Worm (Caenorhabditis elegans) whole organism, L2 larva: ENCODE data around the gene F21C10.10.

Experiments used
- C34F6.9 ChIP-seq: fragments of 150-350 bp; optimal IDR thresholded peaks from 2 replicates; lab custom pipeline; 2014; ENCODE audit warnings: missing biosample characterization, missing genetic modification characterization
- ZK546.5 ChIP-seq: sonication (generic microtip); optimal IDR thresholded peaks from 2 replicates; lab custom pipeline; 2017; ENCODE audit warnings: missing biosample characterization, missing genetic modification characterization
- alr-1 ChIP-seq: fragments of 150-350 bp; optimal IDR thresholded peaks from 2 replicates; lab custom pipeline; 2014; ENCODE audit warnings: missing biosample characterization, missing genetic modification characterization
- ama-1 ChIP-seq: fragments of 150-350 bp; optimal IDR thresholded peaks from 2 replicates; lab custom pipeline; 2018; ENCODE audit warnings: inconsistent platforms
- blmp-1 ChIP-seq: sonication (generic microtip); optimal IDR thresholded peaks from 2 replicates; lab custom pipeline; 2017; ENCODE audit warnings: missing genetic modification characterization, mild to moderate bottlenecking, missing compliant biosample characterization, antibody characterized with exemption, moderate library complexity; ENCODE audit not compliant: insufficient read depth
- ceh-16 ChIP-seq: fragments of 150-350 bp; optimal IDR thresholded peaks from 2 replicates; lab custom pipeline; 2014; ENCODE audit warnings: missing biosample characterization, missing genetic modification characterization
- crh-2 ChIP-seq: sonication (generic microtip); optimal IDR thresholded peaks from 2 replicates; lab custom pipeline; 2017; ENCODE audit warnings: missing biosample characterization, missing genetic modification characterization
- dmd-4 ChIP-seq: sonication (generic microtip); optimal IDR thresholded peaks from 2 replicates; lab custom pipeline; 2017; ENCODE audit warnings: missing biosample characterization, missing genetic modification characterization
- egl-27 ChIP-seq: sonication (generic microtip); optimal IDR thresholded peaks from 3 replicates; lab custom pipeline; 2017; ENCODE audit warnings: missing biosample characterization, missing genetic modification reagents, missing genetic modification characterization
- elt-1 ChIP-seq: fragments of 150-350 bp; optimal IDR thresholded peaks from 2 replicates; lab custom pipeline; 2014; ENCODE audit warnings: missing biosample characterization, missing genetic modification characterization
- fos-1 ChIP-seq: fragments of 150-350 bp; optimal IDR thresholded peaks from 2 replicates; lab custom pipeline; 2014; ENCODE audit warnings: missing biosample characterization, missing genetic modification characterization
- gmeb-1 ChIP-seq: fragments of 150-350 bp; optimal IDR thresholded peaks from 2 replicates; lab custom pipeline; 2014; ENCODE audit warnings: missing biosample characterization, missing genetic modification characterization
- lin-11 ChIP-seq: fragments of 150-350 bp; sonication (generic microtip); optimal IDR thresholded peaks from 2 replicates; lab custom pipeline; 2014; ENCODE audit warnings: missing biosample characterization, missing genetic modification characterization, inconsistent platforms, mixed read lengths
- lin-13 ChIP-seq: fragments of 150-350 bp; optimal IDR thresholded peaks from 2 replicates; lab custom pipeline; 2014; ENCODE audit warnings: missing biosample characterization, missing genetic modification reagents, missing genetic modification characterization
- lin-39 ChIP-seq: fragments of 150-350 bp; optimal IDR thresholded peaks from 2 replicates; lab custom pipeline; 2014; ENCODE audit warnings: missing biosample characterization, missing genetic modification reagents, missing genetic modification characterization
- lsy-2 ChIP-seq, 2 experiments: fragments of 150-350 bp in 1 of 2; sonication (generic microtip) in 1 of 2; optimal IDR thresholded peaks; 2 replicates each; lab custom pipeline; 2014 to 2017; ENCODE audit warnings: missing biosample characterization in 2 of 2, missing genetic modification characterization in 2 of 2
- mbf-1 ChIP-seq: sonication (generic microtip); optimal IDR thresholded peaks from 2 replicates; lab custom pipeline; 2017; ENCODE audit warnings: missing biosample characterization, missing genetic modification characterization
- mdl-1 ChIP-seq, 2 experiments: fragments of 150-350 bp in 1 of 2; sonication (generic microtip) in 1 of 2; optimal IDR thresholded peaks; 2 replicates each; lab custom pipeline; 2017; ENCODE audit warnings: missing biosample characterization in 2 of 2, missing genetic modification characterization in 2 of 2
- nhr-11 ChIP-seq: fragments of 150-350 bp; optimal IDR thresholded peaks from 2 replicates; lab custom pipeline; 2014; ENCODE audit warnings: missing biosample characterization, missing genetic modification characterization
- nhr-12 ChIP-seq: fragments of 150-350 bp; optimal IDR thresholded peaks from 2 replicates; lab custom pipeline; 2014; ENCODE audit warnings: missing biosample characterization, missing genetic modification characterization
- nhr-129 ChIP-seq: fragments of 150-350 bp; optimal IDR thresholded peaks from 2 replicates; lab custom pipeline; 2014; ENCODE audit warnings: missing biosample characterization, missing genetic modification characterization
- nhr-21 ChIP-seq: fragments of 150-350 bp; optimal IDR thresholded peaks from 2 replicates; lab custom pipeline; 2014; ENCODE audit warnings: missing biosample characterization, missing genetic modification characterization
- nhr-23 ChIP-seq: fragments of 150-350 bp; optimal IDR thresholded peaks from 2 replicates; lab custom pipeline; 2014; ENCODE audit warnings: missing biosample characterization, missing genetic modification reagents, missing genetic modification characterization
- nhr-237 ChIP-seq: fragments of 150-350 bp; optimal IDR thresholded peaks from 2 replicates; lab custom pipeline; 2014; ENCODE audit warnings: missing biosample characterization, missing genetic modification characterization
- nhr-25 ChIP-seq: fragments of 150-350 bp; sonication (generic microtip); optimal IDR thresholded peaks from 3 replicates; lab custom pipeline; 2014; ENCODE audit warnings: missing biosample characterization, missing genetic modification characterization
- nhr-6 ChIP-seq: fragments of 150-350 bp; optimal IDR thresholded peaks from 2 replicates; lab custom pipeline; 2014; ENCODE audit warnings: missing biosample characterization, missing genetic modification characterization
- peb-1 ChIP-seq: fragments of 150-350 bp; optimal IDR thresholded peaks from 2 replicates; lab custom pipeline; 2014; ENCODE audit warnings: missing biosample characterization, missing genetic modification characterization
- sem-4 ChIP-seq: fragments of 150-350 bp; optimal IDR thresholded peaks from 2 replicates; lab custom pipeline; 2014; ENCODE audit warnings: missing biosample characterization, missing genetic modification reagents, missing genetic modification characterization
- sma-3 ChIP-seq: sonication (generic microtip); optimal IDR thresholded peaks from 2 replicates; lab custom pipeline; 2016; ENCODE audit warnings: missing genetic modification reagents, missing genetic modification characterization, missing compliant biosample characterization
- sma-9 ChIP-seq, 2 experiments: fragments of 150-350 bp in 1 of 2; sonication (generic microtip) in 1 of 2; optimal IDR thresholded peaks; 2 replicates each; lab custom pipeline; 2014 to 2016; ENCODE audit warnings: missing genetic modification characterization in 2 of 2, mild to moderate bottlenecking in 1 of 2, missing biosample characterization in 1 of 2, missing compliant biosample characterization in 1 of 2, missing genetic modification reagents in 1 of 2, moderate library complexity in 1 of 2
- snpc-4 ChIP-seq: fragments of 150-350 bp; optimal IDR thresholded peaks from 2 replicates; lab custom pipeline; 2014; ENCODE audit warnings: missing biosample characterization, missing genetic modification characterization
- unc-39 ChIP-seq: fragments of 150-350 bp; optimal IDR thresholded peaks from 2 replicates; lab custom pipeline; 2014; ENCODE audit warnings: missing biosample characterization, missing genetic modification characterization
- unc-55 ChIP-seq: fragments of 150-350 bp; sonication (generic microtip); optimal IDR thresholded peaks from 3 replicates; lab custom pipeline; 2014; ENCODE audit warnings: missing biosample characterization, missing genetic modification reagents, missing genetic modification characterization
- unc-62 ChIP-seq: fragments of 150-350 bp; optimal IDR thresholded peaks from 2 replicates; lab custom pipeline; 2014; ENCODE audit warnings: missing biosample characterization, missing genetic modification reagents, missing genetic modification characterization
- zag-1 ChIP-seq: fragments of 150-350 bp; optimal IDR thresholded peaks from 2 replicates; lab custom pipeline; 2014; ENCODE audit warnings: missing biosample characterization, missing genetic modification characterization
- ztf-1 ChIP-seq: fragments of 200-800 bp; sonication (Bioruptor generic); conservative IDR thresholded peaks from 2 replicates; pipeline ENCODE4 v1.3.6; 2022; ENCODE audit warnings: missing genetic modification characterization, missing compliant biosample characterization

Gene F21C10.10

ce11 chrV:9125345-9125744 is 29.3 kb downstream of the F21C10.10 start, which contains the start of gene F21C10.5:
F21C10.5 (plus strand) TSS chrV:9125645.
- no peak for TF ChIP-seq mbf-1
- no peak for TF ChIP-seq unc-62
- no peak for TF ChIP-seq sma-9 (GFP tag; optimal IDR thresholded peaks at IDR 0.05; lab: Kevin White, UChicago)
- no peak for TF ChIP-seq sma-9 (tag; optimal IDR thresholded peaks at IDR 0.05; lab: Kevin White, UChicago)

- TF ChIP-seq crh-2 (no peak), ztf-1 (no peak), blmp-1 (tag; lab: Kevin White, UChicago) (no peak), nhr-21 (tag; lab: Kevin White, UChicago) (no peak), nhr-129 (no peak), C34F6.9 (no peak), lsy-2 (tag; optimal IDR thresholded peaks at IDR 0.05; lab: Kevin White, UChicago) (no peak), unc-39 (tag; lab: Kevin White, UChicago) (no peak), mbf-1 (no peak), ceh-16 (tag; lab: Kevin White, UChicago) (no peak), lin-39 (tag; lab: Kevin White, UChicago) (no peak), elt-1 (no peak), nhr-25 (tag; lab: Kevin White, UChicago) (no peak), sem-4 (tag; lab: Kevin White, UChicago) (no peak), dmd-4 (tag; lab: Kevin White, UChicago) (no peak), peb-1 (no peak), gmeb-1 (tag; lab: Kevin White, UChicago) (no peak), egl-27 (tag; lab: Kevin White, UChicago) (no peak), alr-1 (tag; lab: Kevin White, UChicago) (no peak), fos-1 (tag; lab: Kevin White, UChicago) (no peak)
Measured at ce11 chrV:9126316-9126715, 30.2 kb downstream of the F21C10.10 start, which contains the start of gene F21C10.4. F21C10.4 (plus strand) TSS chrV:9126616.

- TF ChIP-seq nhr-21 (tag; lab: Kevin White, UChicago) = no peak
- TF ChIP-seq nhr-11 (tag; lab: Kevin White, UChicago) = no peak
- no peak for TF ChIP-seq ZK546.5
- TF ChIP-seq fos-1 (tag; lab: Kevin White, UChicago) = no peak
- no peak for TF ChIP-seq ztf-1
- TF ChIP-seq blmp-1 (tag; lab: Kevin White, UChicago) = no peak
- TF ChIP-seq nhr-129 = no peak
- TF ChIP-seq nhr-12 (tag; lab: Kevin White, UChicago) = no peak
- TF ChIP-seq C34F6.9 = no peak
- TF ChIP-seq, all 48 proteins: peak for 0
Measured at ce11 chrV:9127773-9128172, 31.7 kb downstream of the F21C10.10 start, which contains the start of gene F21C10.3. F21C10.3 (plus strand) TSS chrV:9128073.

- TF ChIP-seq nhr-129 (peak; percentile 62), ZK546.5 (no peak), nhr-21 (tag; lab: Kevin White, UChicago) (peak; percentile 75), egl-27 (tag; lab: Kevin White, UChicago) (no peak), mdl-1 (tag; optimal IDR thresholded peaks at IDR 0.05; lab: Kevin White, UChicago) (peak; percentile 88 to 89), lsy-2 (tag; optimal IDR thresholded peaks at IDR 0.05; lab: Kevin White, UChicago) (peak in 1 of 2 experiments; percentile 76), lin-11 (tag; lab: Kevin White, UChicago) (peak; percentile 40), nhr-12 (tag; lab: Kevin White, UChicago) (no peak), unc-39 (tag; lab: Kevin White, UChicago) (no peak), nhr-25 (tag; lab: Kevin White, UChicago) (no peak), ama-1 (lab: Kevin White, UChicago) (no peak), unc-55 (GFP tag; lab: Kevin White, UChicago) (peak; percentile 75), zag-1 (tag; lab: Kevin White, UChicago) (peak; percentile 56), nhr-6 (tag; lab: Kevin White, UChicago) (peak; percentile 34), lin-13 (GFP tag; lab: Kevin White, UChicago) (peak; percentile 45), sma-9 (GFP tag; optimal IDR thresholded peaks at IDR 0.05; lab: Kevin White, UChicago) (peak; percentile 73), sma-9 (tag; optimal IDR thresholded peaks at IDR 0.05; lab: Kevin White, UChicago) (no peak), C34F6.9 (peak; percentile 87), nhr-237 (tag; lab: Kevin White, UChicago) (no peak), unc-62 (no peak), fos-1 (tag; lab: Kevin White, UChicago) (no peak), sma-3 (GFP tag; lab: Kevin White, UChicago) (no peak), crh-2 (peak; percentile 66), snpc-4 (tag; lab: Kevin White, UChicago) (no peak), nhr-23 (tag; lab: Kevin White, UChicago) (no peak)
Measured at ce11 chrV:9128562-9128961, 32.5 kb downstream of the F21C10.10 start.
